Fruit fly (Drosophila melanogaster) whole organism, embryonic: ENCODE measurements around the gene RfC4.

Source experiments
- Atf-2 ChIP-seq: fragments of 200-800 bp; sonication (Bioruptor generic); optimal IDR thresholded peaks from 2 replicates; lab custom pipeline; 2016; ENCODE audit warnings: missing biosample characterization, missing genetic modification characterization
- BEAF-32 ChIP-seq: fragments of 200-800 bp; sonication (Bioruptor generic); optimal IDR thresholded peaks from 3 replicates; lab custom pipeline; 2017; ENCODE audit warnings: missing biosample characterization, missing genetic modification characterization, mild to moderate bottlenecking, moderate library complexity, missing genetic modification reagents
- CG10431 ChIP-seq: fragments of 200-800 bp; sonication (Bioruptor generic); optimal IDR thresholded peaks from 3 replicates; lab custom pipeline; 2018; ENCODE audit warnings: missing biosample characterization, mild to moderate bottlenecking, missing genetic modification characterization
- CG11247 ChIP-seq: fragments of 200-800 bp; sonication (Bioruptor generic); IDR thresholded peaks from 2 replicates; pipeline ENCODE4 v1.3.6; 2022; ENCODE audit warnings: missing biosample characterization, missing genetic modification characterization
- CG11696 ChIP-seq: fragments of 200-800 bp; sonication (Bioruptor generic); IDR thresholded peaks from 2 replicates; pipeline ENCODE4 v1.3.6; 2022; ENCODE audit warnings: missing biosample characterization, missing genetic modification characterization
- CG12155 ChIP-seq: fragments of 200-800 bp; sonication (Bioruptor generic); optimal IDR thresholded peaks from 3 replicates; lab custom pipeline; 2016; ENCODE audit warnings: missing biosample characterization, missing genetic modification characterization
- CG12219 ChIP-seq: fragments of 200-800 bp; sonication (Bioruptor generic); optimal IDR thresholded peaks from 3 replicates; lab custom pipeline; 2018; ENCODE audit warnings: missing biosample characterization, mild to moderate bottlenecking, missing genetic modification characterization
- CG14014 ChIP-seq: fragments of 200-800 bp; sonication (Bioruptor generic); IDR thresholded peaks from 2 replicates; pipeline ENCODE4 v1.3.6; 2022; ENCODE audit warnings: missing biosample characterization, missing genetic modification characterization
- CG14667 ChIP-seq: fragments of 200-800 bp; sonication (Bioruptor generic); IDR thresholded peaks from 2 replicates; pipeline ENCODE4 v1.3.6; 2022; ENCODE audit warnings: missing biosample characterization, missing genetic modification characterization
- CG1603 ChIP-seq: fragments of 200-800 bp; sonication (Bioruptor generic); optimal IDR thresholded peaks from 2 replicates; lab custom pipeline; 2019; ENCODE audit warnings: missing biosample characterization, mild to moderate bottlenecking, missing genetic modification characterization, moderate library complexity
- CG16779 ChIP-seq: fragments of 200-800 bp; sonication (Bioruptor generic); IDR thresholded peaks from 2 replicates; pipeline ENCODE4 v1.3.6; 2022; ENCODE audit warnings: missing biosample characterization, missing genetic modification characterization
- CG17359 ChIP-seq: fragments of 200-800 bp; sonication (Bioruptor generic); optimal IDR thresholded peaks from 3 replicates; lab custom pipeline; 2018; ENCODE audit warnings: missing biosample characterization, mild to moderate bottlenecking, missing genetic modification characterization, moderate library complexity
- CG17361 ChIP-seq: fragments of 200-800 bp; sonication (Bioruptor generic); IDR thresholded peaks from 3 replicates; pipeline ENCODE4 v1.3.6; 2022; ENCODE audit warnings: missing biosample characterization, missing genetic modification characterization
- CG2889 ChIP-seq: fragments of 200-800 bp; sonication (Bioruptor generic); IDR thresholded peaks from 3 replicates; pipeline ENCODE4 v1.3.6; 2022; ENCODE audit warnings: missing biosample characterization, missing genetic modification characterization
- CG31224 ChIP-seq: fragments of 200-800 bp; sonication (Bioruptor generic); IDR thresholded peaks from 2 replicates; pipeline ENCODE4 v1.3.6; 2022; ENCODE audit warnings: missing biosample characterization, missing genetic modification characterization
- CG31388 ChIP-seq: fragments of 200-800 bp; sonication (Bioruptor generic); optimal IDR thresholded peaks from 2 replicates; lab custom pipeline; 2016; ENCODE audit warnings: missing biosample characterization, missing genetic modification characterization
- CG3407 ChIP-seq: fragments of 200-800 bp; sonication (Bioruptor generic); optimal IDR thresholded peaks from 2 replicates; lab custom pipeline; 2018; ENCODE audit warnings: missing biosample characterization, mild to moderate bottlenecking, missing genetic modification characterization
- CG34224 ChIP-seq: fragments of 200-800 bp; sonication (Bioruptor generic); IDR thresholded peaks from 3 replicates; pipeline ENCODE4 v1.3.6; 2022; ENCODE audit warnings: missing biosample characterization, missing genetic modification characterization; ENCODE audit not compliant: partially characterized antibody
- CG4424 ChIP-seq: fragments of 200-800 bp; sonication (Bioruptor generic); optimal IDR thresholded peaks from 3 replicates; lab custom pipeline; 2016; ENCODE audit warnings: missing biosample characterization, missing genetic modification characterization
- CG4617 ChIP-seq: fragments of 200-800 bp; sonication (Bioruptor generic); optimal IDR thresholded peaks from 3 replicates; lab custom pipeline; 2016; ENCODE audit warnings: missing biosample characterization, missing genetic modification characterization, borderline replicate concordance
- CG6272 ChIP-seq: fragments of 200-800 bp; sonication (Bioruptor generic); IDR thresholded peaks from 2 replicates; pipeline ENCODE4 v1.3.6; 2022; ENCODE audit warnings: missing biosample characterization, missing genetic modification characterization
- CG7271 ChIP-seq: fragments of 200-800 bp; sonication (Bioruptor generic); optimal IDR thresholded peaks from 2 replicates; lab custom pipeline; 2018; ENCODE audit warnings: missing biosample characterization, mild to moderate bottlenecking, missing genetic modification characterization, moderate library complexity
- CG7963 ChIP-seq: fragments of 200-800 bp; sonication (Bioruptor generic); IDR thresholded peaks from 3 replicates; pipeline ENCODE4 v1.3.6; 2022; ENCODE audit warnings: missing biosample characterization, missing genetic modification characterization; ENCODE audit not compliant: partially characterized antibody
- CG8924 ChIP-seq: fragments of 200-800 bp; optimal IDR thresholded peaks from 3 replicates; lab custom pipeline; 2019; ENCODE audit warnings: missing biosample characterization, mild to moderate bottlenecking, missing genetic modification characterization, moderate library complexity
- CG9609 ChIP-seq: fragments of 200-800 bp; sonication (Bioruptor generic); optimal IDR thresholded peaks from 3 replicates; lab custom pipeline; 2016; ENCODE audit warnings: missing biosample characterization, missing genetic modification characterization
- CTCF ChIP-seq: fragments of 200-800 bp; sonication (Bioruptor generic); optimal IDR thresholded peaks from 2 replicates; lab custom pipeline; 2017; ENCODE audit warnings: missing biosample characterization, mild to moderate bottlenecking, missing genetic modification characterization, moderate library complexity
- Dad ChIP-seq: fragments of 200-800 bp; sonication (Bioruptor generic); optimal IDR thresholded peaks from 3 replicates; lab custom pipeline; 2016; ENCODE audit warnings: missing biosample characterization, missing genetic modification characterization
- Dll ChIP-seq: fragments of 200-800 bp; sonication (Bioruptor generic); IDR thresholded peaks from 4 replicates; pipeline ENCODE4 v1.3.6; 2022; ENCODE audit warnings: missing biosample characterization, missing genetic modification characterization; ENCODE audit not compliant: partially characterized antibody
- Drgx ChIP-seq: fragments of 200-800 bp; sonication (Bioruptor generic); IDR thresholded peaks from 2 replicates; pipeline ENCODE4 v1.3.6; 2022; ENCODE audit warnings: missing biosample characterization, missing genetic modification characterization
- HLH4C ChIP-seq: fragments of 200-800 bp; sonication (Bioruptor generic); IDR thresholded peaks from 3 replicates; pipeline ENCODE4 v1.3.6; 2022; ENCODE audit warnings: missing biosample characterization, missing genetic modification characterization; ENCODE audit not compliant: partially characterized antibody
- Hr51 ChIP-seq, 2 experiments: fragments of 200-800 bp; sonication (Bioruptor generic); optimal IDR thresholded peaks; 2 replicates in 1 of 2; 3 replicates in 1 of 2; lab custom pipeline; 2016 to 2018; ENCODE audit warnings: missing biosample characterization in 2 of 2, missing genetic modification characterization in 2 of 2, mild to moderate bottlenecking in 1 of 2, moderate library complexity in 1 of 2
- Myb ChIP-seq: fragments of 200-800 bp; sonication (Bioruptor generic); optimal IDR thresholded peaks from 2 replicates; lab custom pipeline; 2016; ENCODE audit warnings: missing biosample characterization, missing genetic modification characterization
- Usf ChIP-seq: fragments of 200-800 bp; sonication (Bioruptor generic); optimal IDR thresholded peaks from 2 replicates; lab custom pipeline; 2017; ENCODE audit warnings: missing genotype, missing biosample characterization, missing genetic modification characterization
- abd-A ChIP-seq: fragments of 200-800 bp; sonication (Bioruptor generic); optimal IDR thresholded peaks from 3 replicates; lab custom pipeline; 2019; ENCODE audit warnings: missing biosample characterization, mild to moderate bottlenecking, missing genetic modification characterization, moderate library complexity
- ci ChIP-seq: fragments of 200-800 bp; sonication (Bioruptor generic); IDR thresholded peaks from 3 replicates; pipeline ENCODE4 v1.3.6; 2022; ENCODE audit warnings: missing biosample characterization, missing genetic modification characterization
- crp ChIP-seq, 2 experiments: fragments of 200-800 bp; sonication (Bioruptor generic); optimal IDR thresholded peaks; 2 replicates in 1 of 2; 3 replicates in 1 of 2; lab custom pipeline; 2017; ENCODE audit warnings: missing biosample characterization in 2 of 2, missing genetic modification characterization in 2 of 2, mild to moderate bottlenecking in 1 of 2, moderate library complexity in 1 of 2
- da ChIP-seq: fragments of 200-800 bp; sonication (Bioruptor generic); optimal IDR thresholded peaks from 2 replicates; lab custom pipeline; 2016; ENCODE audit warnings: missing biosample characterization, missing genetic modification characterization
- ems ChIP-seq: fragments of 200-800 bp; sonication (Bioruptor generic); optimal IDR thresholded peaks from 3 replicates; lab custom pipeline; 2016; ENCODE audit warnings: missing biosample characterization, missing genetic modification characterization
- en ChIP-seq: fragments of 200-800 bp; sonication (Bioruptor generic); optimal IDR thresholded peaks from 2 replicates; lab custom pipeline; 2016; ENCODE audit warnings: missing biosample characterization, missing genetic modification characterization
- fd64A ChIP-seq: fragments of 200-800 bp; sonication (Bioruptor generic); optimal IDR thresholded peaks from 3 replicates; lab custom pipeline; 2018; ENCODE audit warnings: missing biosample characterization, mild to moderate bottlenecking, missing genetic modification characterization
- fru ChIP-seq: fragments of >200 bp; optimal IDR thresholded peaks from 2 replicates; lab custom pipeline; 2017
- gcm ChIP-seq: fragments of 200-800 bp; sonication (Bioruptor generic); optimal IDR thresholded peaks from 2 replicates; lab custom pipeline; 2019; ENCODE audit warnings: missing biosample characterization, mild to moderate bottlenecking, missing genetic modification characterization, moderate library complexity
- grn ChIP-seq: fragments of 200-800 bp; sonication (Bioruptor generic); optimal IDR thresholded peaks from 3 replicates; lab custom pipeline; 2017; ENCODE audit warnings: missing biosample characterization, missing genetic modification characterization
- hbn ChIP-seq: fragments of 200-800 bp; sonication (Bioruptor generic); IDR thresholded peaks from 2 replicates; pipeline ENCODE4 v1.3.6; 2022; ENCODE audit warnings: missing biosample characterization, missing genetic modification characterization; ENCODE audit not compliant: partially characterized antibody
- inv ChIP-seq: fragments of 200-800 bp; sonication (Bioruptor generic); IDR thresholded peaks from 2 replicates; pipeline ENCODE4 v1.3.6; 2022; ENCODE audit warnings: missing biosample characterization, missing genetic modification characterization; ENCODE audit not compliant: partially characterized antibody
- mirr ChIP-seq: fragments of 200-800 bp; sonication (Bioruptor generic); optimal IDR thresholded peaks from 3 replicates; lab custom pipeline; 2018; ENCODE audit warnings: missing biosample characterization, mild to moderate bottlenecking, missing genetic modification characterization
- nom ChIP-seq: fragments of 200-800 bp; sonication (Bioruptor generic); optimal IDR thresholded peaks from 2 replicates; lab custom pipeline; 2017; ENCODE audit warnings: missing biosample characterization, missing genetic modification characterization, mild to moderate bottlenecking, moderate library complexity, missing genetic modification reagents
- sug ChIP-seq: fragments of 200-800 bp; optimal IDR thresholded peaks from 2 replicates; lab custom pipeline; 2019; ENCODE audit warnings: missing biosample characterization, mild to moderate bottlenecking, missing genetic modification characterization, moderate library complexity
- tgo ChIP-seq: fragments of 200-800 bp; sonication (Bioruptor generic); IDR thresholded peaks from 3 replicates; pipeline ENCODE4 v1.3.6; 2022; ENCODE audit warnings: missing biosample characterization, missing genetic modification characterization
- wor ChIP-seq: fragments of 200-800 bp; sonication (Bioruptor generic); IDR thresholded peaks from 2 replicates; pipeline ENCODE4 v1.3.6; 2022; ENCODE audit warnings: missing biosample characterization, missing genetic modification characterization

Gene RfC4

dm6 chr3L:4102496-4103257 is 33.2 kb downstream of the RfC4 start, which contains the start of gene CG14995 (continued):
- peak; percentile 66 for TF ChIP-seq abd-A
- no peak for TF ChIP-seq CG14014 (GFP tag; lab: Robert Waterston, UW)
- no peak for TF ChIP-seq CG31224
- peak; percentile 74 for TF ChIP-seq Dll (GFP tag; lab: Robert Waterston, UW)
- peak; percentile 28; the same call in 2 of the 3 replicates for TF ChIP-seq CG34224 (GFP tag; lab: Robert Waterston, UW)
- peak; percentile 62 for TF ChIP-seq Myb (GFP tag; lab: Kevin White, UChicago)
- no peak for TF ChIP-seq fru (lab: Kevin White, UChicago)
- TF ChIP-seq CG7271: no peak
- no peak for TF ChIP-seq Usf (GFP tag; lab: Kevin White, UChicago)
- peak; percentile 43 for TF ChIP-seq sug
- TF ChIP-seq CG12219: no peak
- peak; percentile 36; the same call in 1 of the 3 replicates for TF ChIP-seq CG7963 (GFP tag; lab: Robert Waterston, UW)
- TF ChIP-seq CG12155 (GFP tag; lab: Kevin White, UChicago): no peak
- TF ChIP-seq BEAF-32 (GFP tag; lab: Kevin White, UChicago): peak; percentile 75
- TF ChIP-seq gcm: no peak
- TF ChIP-seq CG11247 (GFP tag; lab: Robert Waterston, UW): no peak
- TF ChIP-seq mirr: peak; percentile 77
- no peak for TF ChIP-seq Dad
- TF ChIP-seq en (GFP tag; lab: Kevin White, UChicago): no peak
- TF ChIP-seq CG2889: no peak
- peak; percentile 53 for TF ChIP-seq HLH4C (GFP tag; lab: Robert Waterston, UW)
- TF ChIP-seq CG14667 (GFP tag; lab: Robert Waterston, UW): no peak
- TF ChIP-seq ci (GFP tag; lab: Robert Waterston, UW): peak; percentile 72; the same call in 2 of the 3 replicates
- TF ChIP-seq crp (GFP tag; optimal IDR thresholded peaks at IDR 0.05; lab: Kevin White, UChicago): no peak
- TF ChIP-seq CG4617: peak; percentile 41
- TF ChIP-seq CG17361: no peak
- no peak for TF ChIP-seq wor (GFP tag; lab: Robert Waterston, UW)
- TF ChIP-seq inv (GFP tag; lab: Robert Waterston, UW): peak; percentile 31; the same call in 1 of the 2 replicates
- no peak for TF ChIP-seq Atf-2 (GFP tag; lab: Kevin White, UChicago)
- TF ChIP-seq CG8924: peak; percentile 82
- no peak for TF ChIP-seq CTCF
- TF ChIP-seq grn (GFP tag; lab: Kevin White, UChicago): no peak
- no peak for TF ChIP-seq CG16779 (GFP tag; lab: Robert Waterston, UW)
- no peak for TF ChIP-seq CG4424 (GFP tag; lab: Kevin White, UChicago)
- TF ChIP-seq Hr51 (GFP tag; optimal IDR thresholded peaks at IDR 0.05; lab: Kevin White, UChicago): no peak
- no peak for TF ChIP-seq CG31388 (GFP tag; lab: Kevin White, UChicago)
- no peak for TF ChIP-seq CG9609 (GFP tag; lab: Kevin White, UChicago)
- TF ChIP-seq tgo (GFP tag; lab: Robert Waterston, UW): no peak
- TF ChIP-seq fd64A (GFP tag; lab: Kevin White, UChicago): peak; percentile 51
- TF ChIP-seq nom (GFP tag; lab: Kevin White, UChicago): peak; percentile 77
- TF ChIP-seq CG6272: no peak
- no peak for TF ChIP-seq CG10431
- no peak for TF ChIP-seq ems (GFP tag; lab: Kevin White, UChicago)
- TF ChIP-seq CG1603 (tag; lab: Kevin White, UChicago): no peak
- no peak for TF ChIP-seq CG3407 (GFP tag; lab: Kevin White, UChicago)
- peak; percentile 54 for TF ChIP-seq Drgx (GFP tag; lab: Robert Waterston, UW)
- TF ChIP-seq da (GFP tag; lab: Kevin White, UChicago): no peak
- no peak for TF ChIP-seq CG17359 (tag; lab: Kevin White, UChicago)
- TF ChIP-seq CG11696 (GFP tag; lab: Robert Waterston, UW): 0 out of 2 replicates have a peak, but pooled peaks have one; percentile 30
- peak; percentile 38 for TF ChIP-seq hbn
